Worm (Caenorhabditis elegans): ENCODE data around the gene fut-2.

The fut-2 gene

DNA sequence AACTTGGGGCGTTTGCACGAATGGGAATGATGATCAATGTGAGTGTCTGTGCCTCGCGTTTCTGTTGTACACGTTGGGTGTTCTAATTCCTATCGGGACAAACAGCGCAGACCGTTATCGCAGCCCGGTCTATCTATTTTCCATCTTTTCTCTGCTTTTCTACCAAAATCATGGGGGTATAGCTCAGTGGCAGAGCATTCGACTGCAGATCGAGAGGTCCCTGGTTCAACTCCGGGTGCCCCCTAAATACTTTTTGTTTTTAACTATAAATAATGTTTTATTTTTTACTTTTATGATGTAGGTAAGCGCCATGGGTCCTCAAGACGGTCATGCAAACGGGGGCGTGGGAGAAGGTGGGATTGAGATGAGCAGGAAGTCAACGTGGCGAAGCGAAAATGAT lies 16.1 kb downstream of the fut-2 start (continued):
- TF ChIP-seq daf-16 (GFP tag; optimal IDR thresholded peaks at IDR 0.05), result peak in 1 of 2 experiments; percentile 76
- TF ChIP-seq daf-16 (tag; optimal IDR thresholded peaks at IDR 0.05), result peak; percentile 68
- TF ChIP-seq lir-3 (tag; optimal IDR thresholded peaks at IDR 0.05), result peak; percentile 39
- TF ChIP-seq saeg-2 (GFP tag; IDR thresholded peaks at IDR 0.05), result peak; percentile 10; the same call in 1 of the 2 replicates
- no peak for TF ChIP-seq pqm-1 (tag; optimal IDR thresholded peaks at IDR 0.05)
- TF ChIP-seq unc-62 (GFP tag; optimal IDR thresholded peaks at IDR 0.05 in 1 of 2), result peak in 1 of 2 experiments; percentile 11
- TF ChIP-seq unc-62 (tag; optimal IDR thresholded peaks at IDR 0.05), result no peak
- peak; percentile 88; the same call in 1 of the 2 replicates for TF ChIP-seq F44E2.7 (GFP tag; IDR thresholded peaks at IDR 0.05)
- TF ChIP-seq nhr-25 (tag; optimal IDR thresholded peaks at IDR 0.05; ENCODE audit: borderline replicate concordance, insufficient read depth), result no peak
- TF ChIP-seq mdt-29 (GFP tag; IDR thresholded peaks at IDR 0.05), result no peak
- no peak for TF ChIP-seq dpl-1 (GFP tag; optimal IDR thresholded peaks at IDR 0.05)
- TF ChIP-seq php-3 (GFP tag; IDR thresholded peaks at IDR 0.05), result peak; percentile 74
- TF ChIP-seq F26F4.8 (GFP tag; conservative IDR thresholded peaks at IDR 0.05), result peak; percentile 93
- TF ChIP-seq nhr-41 (GFP tag; IDR thresholded peaks at IDR 0.05), result 0 out of 2 replicates have a peak, but pooled peaks have one; percentile 57
- TF ChIP-seq aha-1 (tag), result no peak
- no peak; the same call in 1 of the 2 replicates for TF ChIP-seq vab-7 (GFP tag; IDR thresholded peaks at IDR 0.05)
- peak; percentile 52; the same call in 1 of the 2 replicates for TF ChIP-seq D1046.2 (GFP tag; IDR thresholded peaks at IDR 0.05)
- no peak for TF ChIP-seq lin-1 (GFP tag; IDR thresholded peaks at IDR 0.05)
- peak; percentile 67; the same call in 1 of the 2 replicates for TF ChIP-seq dmd-9 (GFP tag; IDR thresholded peaks at IDR 0.05)

DNA sequence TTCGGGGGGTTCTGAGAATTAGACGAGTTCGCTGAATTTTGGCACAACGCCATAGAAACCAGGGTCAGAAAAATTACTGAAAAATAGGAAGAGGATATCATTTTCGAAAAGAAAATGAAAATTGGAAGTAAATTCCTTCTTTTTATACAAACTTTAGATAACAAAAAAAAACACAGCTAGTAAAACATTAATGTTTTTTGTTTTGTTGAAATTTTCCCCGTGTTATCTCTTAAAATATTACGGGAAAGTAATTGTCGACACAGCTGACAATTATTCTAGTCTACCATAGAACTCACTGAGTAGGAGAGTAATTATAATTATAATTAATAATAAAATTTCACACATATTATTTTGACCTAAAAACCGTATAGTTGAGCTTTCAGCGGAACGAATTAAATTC lies 16.6 kb downstream of the fut-2 start, which contains the start of gene spp-26:
Gene spp-26 (minus strand): TSS at position 101 of the 400 bp plus-strand sequence.
- TF ChIP-seq lin-15B (tag; optimal IDR thresholded peaks at IDR 0.05), result no peak
- TF ChIP-seq fos-1 (tag; optimal IDR thresholded peaks at IDR 0.05), result no peak
- TF ChIP-seq daf-8 (GFP tag; IDR thresholded peaks at IDR 0.05), result no peak
- no peak for TF ChIP-seq ceh-32 (tag; optimal IDR thresholded peaks at IDR 0.05; ENCODE audit: poor library complexity)
- TF ChIP-seq fkh-10 (GFP tag; optimal IDR thresholded peaks at IDR 0.05), result no peak
- no peak for TF ChIP-seq mxl-2 (GFP tag; conservative IDR thresholded peaks at IDR 0.05)
- no peak for TF ChIP-seq F26F4.8 (GFP tag; conservative IDR thresholded peaks at IDR 0.05)
- no peak for TF ChIP-seq ceh-44 (GFP tag; IDR thresholded peaks at IDR 0.05)
- no peak for TF ChIP-seq mdl-1 (tag; optimal IDR thresholded peaks at IDR 0.05)
- no peak for TF ChIP-seq daf-12 (tag; optimal IDR thresholded peaks at IDR 0.05)
- no peak for TF ChIP-seq pha-4 (GFP tag; IDR thresholded peaks at IDR 0.05)
- no peak for TF ChIP-seq pha-4 (tag; optimal IDR thresholded peaks at IDR 0.05)
- no peak for TF ChIP-seq lin-38 (GFP tag; IDR thresholded peaks at IDR 0.05)
- no peak for TF ChIP-seq duxl-1 (tag; optimal IDR thresholded peaks at IDR 0.05; ENCODE audit: poor library complexity)
- TF ChIP-seq ceh-62 (tag; optimal IDR thresholded peaks at IDR 0.05), result no peak
- no peak for TF ChIP-seq ztf-11 (tag; optimal IDR thresholded peaks at IDR 0.05)
- TF ChIP-seq nhr-42 (GFP tag; IDR thresholded peaks at IDR 0.05), result no peak
- TF ChIP-seq ZK337.2 (GFP tag; IDR thresholded peaks at IDR 0.05), result no peak
- no peak for TF ChIP-seq nhr-48 (tag; optimal IDR thresholded peaks at IDR 0.05)

DNA sequence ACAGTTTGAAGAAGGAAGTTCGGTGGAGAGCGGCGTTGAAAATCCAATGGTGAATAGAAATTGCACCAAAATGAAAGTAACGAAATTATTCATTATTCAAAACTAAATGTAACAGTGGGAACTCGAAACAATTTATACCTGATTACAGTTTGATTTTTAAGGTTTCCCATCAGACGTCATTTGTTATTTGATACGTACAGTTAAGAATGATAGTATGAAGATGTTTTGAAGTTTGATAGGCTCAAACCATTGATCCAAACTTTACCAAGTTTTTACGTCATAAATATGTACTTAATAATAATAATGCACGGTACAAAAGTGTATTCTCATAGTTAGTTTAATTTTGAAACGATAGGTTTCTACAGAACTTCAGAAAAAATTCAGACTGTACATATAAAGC lies 17.6 kb downstream of the fut-2 start, which contains the start of gene spp-20:
Gene spp-20 (minus strand): TSS at position 101 of the 400 bp plus-strand sequence.
- TF ChIP-seq saeg-2 (GFP tag; IDR thresholded peaks at IDR 0.05), result no peak
- TF ChIP-seq lin-29 (GFP tag; IDR thresholded peaks at IDR 0.05), result no peak

DNA sequence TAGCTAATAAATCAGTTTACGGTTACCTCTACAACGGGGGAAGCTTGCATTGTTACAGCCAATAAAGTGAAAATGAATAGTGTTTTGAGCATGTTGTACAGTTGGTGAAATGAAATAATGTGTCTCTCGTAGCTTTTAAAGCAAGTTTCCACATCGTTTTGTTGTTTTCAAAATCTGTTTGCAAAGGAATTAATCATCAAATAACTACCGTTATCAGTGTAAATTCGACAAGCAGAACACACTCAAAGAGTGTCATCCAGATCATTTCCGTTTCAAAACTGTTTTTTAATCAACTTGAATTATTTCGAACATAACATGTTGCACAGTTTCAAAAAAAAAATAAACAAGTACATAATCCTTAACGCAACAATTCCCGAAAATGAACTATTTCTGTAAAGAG lies 18.7 kb downstream of the fut-2 start, which contains the start of gene spp-27:
Gene spp-27 (minus strand): TSS at position 101 of the 400 bp plus-strand sequence.
- no peak for TF ChIP-seq zfp-3 (GFP tag; conservative IDR thresholded peaks at IDR 0.05)

Data from whole organism, L4 larva.